Fruit fly (Drosophila melanogaster) whole organism, embryonic: ENCODE data around the gene CatB.

ENCODE experiments used
- ATbp ChIP-seq: fragments of 200-800 bp; sonication (Bioruptor generic); optimal IDR thresholded peaks from 2 replicates; lab custom pipeline; 2017; ENCODE audit warnings: missing biosample characterization, mild to moderate bottlenecking, missing genetic modification characterization, missing genetic modification reagents
- Atf6 ChIP-seq: fragments of 200-800 bp; sonication (Bioruptor generic); IDR thresholded peaks from 2 replicates; pipeline ENCODE4 v1.3.6; 2022; ENCODE audit warnings: missing biosample characterization, missing genetic modification characterization
- CG10543 ChIP-seq: fragments of 200-800 bp; sonication (Bioruptor generic); optimal IDR thresholded peaks from 3 replicates; lab custom pipeline; 2017; ENCODE audit warnings: missing biosample characterization, mild to moderate bottlenecking, missing genetic modification characterization, moderate library complexity
- CG12219 ChIP-seq: fragments of 200-800 bp; sonication (Bioruptor generic); optimal IDR thresholded peaks from 3 replicates; lab custom pipeline; 2018; ENCODE audit warnings: missing biosample characterization, mild to moderate bottlenecking, missing genetic modification characterization
- CG12236 ChIP-seq: fragments of 200-800 bp; sonication (Bioruptor generic); optimal IDR thresholded peaks from 2 replicates; lab custom pipeline; 2016; ENCODE audit warnings: missing biosample characterization, missing genetic modification characterization
- CG12391 ChIP-seq: fragments of 200-800 bp; sonication (Bioruptor generic); optimal IDR thresholded peaks from 3 replicates; lab custom pipeline; 2018; ENCODE audit warnings: missing biosample characterization, mild to moderate bottlenecking, missing genetic modification characterization, moderate library complexity
- CG12942 ChIP-seq: fragments of 200-800 bp; sonication (Bioruptor generic); optimal IDR thresholded peaks from 3 replicates; lab custom pipeline; 2016; ENCODE audit warnings: missing biosample characterization, missing genetic modification characterization
- CG15269 ChIP-seq: fragments of 200-800 bp; sonication (Bioruptor generic); optimal IDR thresholded peaks from 2 replicates; lab custom pipeline; 2018; ENCODE audit warnings: missing biosample characterization, mild to moderate bottlenecking, missing genetic modification characterization, moderate library complexity
- CG1603 ChIP-seq: fragments of 200-800 bp; sonication (Bioruptor generic); optimal IDR thresholded peaks from 2 replicates; lab custom pipeline; 2019; ENCODE audit warnings: missing biosample characterization, mild to moderate bottlenecking, missing genetic modification characterization, moderate library complexity
- CG17385 ChIP-seq: fragments of 200-800 bp; sonication (Bioruptor generic); optimal IDR thresholded peaks from 3 replicates; lab custom pipeline; 2018; ENCODE audit warnings: missing biosample characterization, mild to moderate bottlenecking, missing genetic modification characterization
- CG17802 ChIP-seq: fragments of 200-800 bp; sonication (Bioruptor generic); optimal IDR thresholded peaks from 2 replicates; lab custom pipeline; 2018; ENCODE audit warnings: missing biosample characterization, mild to moderate bottlenecking, missing genetic modification characterization, moderate library complexity
- CG6254 ChIP-seq: fragments of 200-800 bp; sonication (Bioruptor generic); optimal IDR thresholded peaks from 3 replicates; lab custom pipeline; 2017; ENCODE audit warnings: mild to moderate bottlenecking, missing biosample characterization, missing genetic modification reagents, missing genetic modification characterization
- CG6683 ChIP-seq: fragments of 200-800 bp; sonication (Bioruptor generic); optimal IDR thresholded peaks from 2 replicates; lab custom pipeline; 2017; ENCODE audit warnings: missing biosample characterization, mild to moderate bottlenecking, missing genetic modification characterization, missing genetic modification reagents
- CG7987 ChIP-seq: fragments of 200-800 bp; sonication (Bioruptor generic); optimal IDR thresholded peaks from 2 replicates; lab custom pipeline; 2018; ENCODE audit warnings: missing biosample characterization, mild to moderate bottlenecking, missing genetic modification characterization, moderate library complexity
- CG8388 ChIP-seq: fragments of 200-800 bp; sonication (Bioruptor generic); optimal IDR thresholded peaks from 2 replicates; lab custom pipeline; 2019; ENCODE audit warnings: missing biosample characterization, mild to moderate bottlenecking, missing genetic modification characterization, moderate library complexity
- CG9932 ChIP-seq: fragments of 200-800 bp; sonication (Bioruptor generic); IDR thresholded peaks from 2 replicates; pipeline ENCODE4 v1.3.6; 2022; ENCODE audit warnings: missing biosample characterization, missing genetic modification characterization
- CHES-1-like ChIP-seq: fragments of 200-800 bp; sonication (Bioruptor generic); optimal IDR thresholded peaks from 2 replicates; lab custom pipeline; 2016; ENCODE audit warnings: missing biosample characterization, missing genetic modification characterization
- CoRest ChIP-seq: fragments of 200-800 bp; sonication (Bioruptor generic); optimal IDR thresholded peaks from 3 replicates; lab custom pipeline; 2018; ENCODE audit warnings: missing biosample characterization, mild to moderate bottlenecking, missing genetic modification characterization, moderate library complexity
- E2f2 ChIP-seq: fragments of 200-800 bp; sonication (Bioruptor generic); IDR thresholded peaks from 2 replicates; pipeline ENCODE4 v1.3.6; 2022; ENCODE audit warnings: missing biosample characterization, missing genetic modification characterization
- Hey ChIP-seq: fragments of 200-800 bp; sonication (Bioruptor generic); optimal IDR thresholded peaks from 3 replicates; lab custom pipeline; 2018; ENCODE audit warnings: missing biosample characterization, mild to moderate bottlenecking, missing genetic modification characterization
- HmgD ChIP-seq: fragments of 200-800 bp; sonication (Bioruptor generic); optimal IDR thresholded peaks from 3 replicates; lab custom pipeline; 2016; ENCODE audit warnings: missing biosample characterization, missing genetic modification characterization
- Nf-YA ChIP-seq: fragments of 200-800 bp; sonication (Bioruptor generic); IDR thresholded peaks from 2 replicates; pipeline ENCODE4 v1.3.6; 2022; ENCODE audit warnings: missing biosample characterization, missing genetic modification characterization
- Oli ChIP-seq: fragments of 200-800 bp; sonication (Bioruptor generic); optimal IDR thresholded peaks from 2 replicates; lab custom pipeline; 2018; ENCODE audit warnings: missing biosample characterization, mild to moderate bottlenecking, missing genetic modification characterization, moderate library complexity
- PHDP ChIP-seq: fragments of 200-800 bp; sonication (Bioruptor generic); optimal IDR thresholded peaks from 3 replicates; lab custom pipeline; 2018; ENCODE audit warnings: missing biosample characterization, mild to moderate bottlenecking, missing genetic modification characterization, moderate library complexity
- Sox100B ChIP-seq: fragments of 200-800 bp; sonication (Bioruptor generic); optimal IDR thresholded peaks from 3 replicates; lab custom pipeline; 2018; ENCODE audit warnings: missing biosample characterization, mild to moderate bottlenecking, missing genetic modification characterization
- Sry-β ChIP-seq: fragments of 200-800 bp; sonication (Bioruptor generic); optimal IDR thresholded peaks from 2 replicates; lab custom pipeline; 2018; ENCODE audit warnings: missing biosample characterization, mild to moderate bottlenecking, missing genetic modification characterization, moderate library complexity
- Usf ChIP-seq: fragments of 200-800 bp; sonication (Bioruptor generic); optimal IDR thresholded peaks from 2 replicates; lab custom pipeline; 2017; ENCODE audit warnings: missing genotype, missing biosample characterization, missing genetic modification characterization
- Vsx1 ChIP-seq: fragments of 200-800 bp; sonication (Bioruptor generic); optimal IDR thresholded peaks from 2 replicates; lab custom pipeline; 2017; ENCODE audit warnings: missing biosample characterization, mild to moderate bottlenecking, missing genetic modification characterization, missing genetic modification reagents
- YL-1 ChIP-seq: fragments of 200-800 bp; sonication (Bioruptor generic); optimal IDR thresholded peaks from 3 replicates; lab custom pipeline; 2017; ENCODE audit warnings: missing biosample characterization, mild to moderate bottlenecking, missing genetic modification characterization
- ac ChIP-seq: fragments of 200-800 bp; sonication (Bioruptor generic); optimal IDR thresholded peaks from 3 replicates; lab custom pipeline; 2017; ENCODE audit warnings: missing biosample characterization, mild to moderate bottlenecking, missing genetic modification characterization
- caup ChIP-seq: fragments of 200-800 bp; sonication (Bioruptor generic); optimal IDR thresholded peaks from 3 replicates; lab custom pipeline; 2017; ENCODE audit warnings: missing biosample characterization, mild to moderate bottlenecking, missing genetic modification characterization, moderate library complexity; ENCODE audit not compliant: severe bottlenecking
- ci ChIP-seq: fragments of 200-800 bp; sonication (Bioruptor generic); IDR thresholded peaks from 3 replicates; pipeline ENCODE4 v1.3.6; 2022; ENCODE audit warnings: missing biosample characterization, missing genetic modification characterization
- cwo ChIP-seq: fragments of 200-800 bp; sonication (Bioruptor generic); optimal IDR thresholded peaks from 3 replicates; lab custom pipeline; 2017; ENCODE audit warnings: missing biosample characterization, missing genetic modification characterization, mild to moderate bottlenecking, moderate library complexity, missing genetic modification reagents
- disco-r ChIP-seq: fragments of 200-800 bp; sonication (Bioruptor generic); optimal IDR thresholded peaks from 2 replicates; lab custom pipeline; 2016; ENCODE audit warnings: missing biosample characterization, missing genetic modification characterization
- dpn ChIP-seq, 2 experiments: fragments of 200-800 bp; sonication (Bioruptor generic); optimal IDR thresholded peaks; 3 replicates each; lab custom pipeline; 2016; ENCODE audit warnings: missing biosample characterization in 2 of 2, missing genetic modification characterization in 2 of 2
- dysf ChIP-seq: fragments of 200-800 bp; sonication (Bioruptor generic); IDR thresholded peaks from 3 replicates; pipeline ENCODE4 v1.3.6; 2022; ENCODE audit warnings: missing biosample characterization, missing genetic modification characterization
- ftz-f1 ChIP-seq: fragments of 200-800 bp; sonication (Bioruptor generic); optimal IDR thresholded peaks from 2 replicates; lab custom pipeline; 2016; ENCODE audit warnings: missing biosample characterization, missing genetic modification characterization
- gem ChIP-seq: fragments of 200-800 bp; sonication (Bioruptor generic); optimal IDR thresholded peaks from 2 replicates; lab custom pipeline; 2019; ENCODE audit warnings: missing biosample characterization, mild to moderate bottlenecking, missing genetic modification characterization, moderate library complexity
- gsb-n ChIP-seq: fragments of 200-800 bp; sonication (Bioruptor generic); optimal IDR thresholded peaks from 3 replicates; lab custom pipeline; 2018; ENCODE audit warnings: missing biosample characterization, mild to moderate bottlenecking, missing genetic modification characterization
- kah ChIP-seq: fragments of 200-800 bp; sonication (Bioruptor generic); optimal IDR thresholded peaks from 2 replicates; lab custom pipeline; 2018; ENCODE audit warnings: missing biosample characterization, mild to moderate bottlenecking, missing genetic modification characterization
- oc ChIP-seq: fragments of 200-800 bp; sonication (Bioruptor generic); optimal IDR thresholded peaks from 2 replicates; lab custom pipeline; 2018; ENCODE audit warnings: missing biosample characterization, mild to moderate bottlenecking, missing genetic modification characterization, moderate library complexity
- org-1 ChIP-seq: fragments of 200-800 bp; sonication (Bioruptor generic); optimal IDR thresholded peaks from 2 replicates; lab custom pipeline; 2017; ENCODE audit warnings: missing biosample characterization, missing genetic modification characterization
- otp ChIP-seq: fragments of 200-800 bp; sonication (Bioruptor generic); IDR thresholded peaks from 3 replicates; pipeline ENCODE4, ENCODE4 v1.3.6; 2022; ENCODE audit warnings: missing biosample characterization, missing genetic modification characterization
- schlank ChIP-seq: fragments of 200-800 bp; sonication (Bioruptor generic); optimal IDR thresholded peaks from 2 replicates; lab custom pipeline; 2018; ENCODE audit warnings: missing biosample characterization, mild to moderate bottlenecking, missing genetic modification characterization
- sob ChIP-seq: fragments of 200-800 bp; sonication (Bioruptor generic); IDR thresholded peaks from 2 replicates; pipeline ENCODE4 v1.3.6; 2022; ENCODE audit warnings: missing biosample characterization, missing genetic modification characterization
- tap ChIP-seq: fragments of 200-800 bp; optimal IDR thresholded peaks from 3 replicates; lab custom pipeline; 2019; ENCODE audit warnings: missing biosample characterization, mild to moderate bottlenecking, missing genetic modification characterization, moderate library complexity
- vfl ChIP-seq: fragments of 200-800 bp; sonication (Bioruptor generic); optimal IDR thresholded peaks from 2 replicates; lab custom pipeline; 2016; ENCODE audit warnings: missing biosample characterization, missing genetic modification characterization
- z ChIP-seq: fragments of 200-800 bp; sonication (Bioruptor generic); IDR thresholded peaks from 3 replicates; pipeline ENCODE4 v1.3.6; 2022; ENCODE audit warnings: missing biosample characterization, missing genetic modification characterization
- zf30C ChIP-seq: fragments of 200-800 bp; sonication (Bioruptor generic); optimal IDR thresholded peaks from 3 replicates; lab custom pipeline; 2018; ENCODE audit warnings: missing biosample characterization, mild to moderate bottlenecking, missing genetic modification characterization

Gene CatB

dm6 chr2L:8699895-8700314 lies 5.5 kb upstream of the CatB start (continued):
- TF ChIP-seq sob (GFP tag; lab: Robert Waterston, UW) (peak; percentile 39; the same call in 1 of the 2 replicates), dysf (GFP tag; lab: Robert Waterston, UW) (no peak; the same call in 2 of the 3 replicates), CG12236 (GFP tag; lab: Kevin White, UChicago) (no peak), otp (GFP tag; lab: Robert Waterston, UW) (0 out of 3 replicates have a peak, but pooled peaks have one; percentile 13), CG12391 (tag; lab: Kevin White, UChicago) (peak; percentile 27), gsb-n (tag; lab: Kevin White, UChicago) (peak; percentile 72), tap (tag; lab: Kevin White, UChicago) (peak; percentile 67), caup (GFP tag; lab: Kevin White, UChicago) (peak; percentile 55), kah (GFP tag; lab: Kevin White, UChicago) (peak; percentile 18), CG17385 (peak; percentile 65), YL-1 (GFP tag; lab: Kevin White, UChicago) (peak; percentile 43), dpn (GFP tag; optimal IDR thresholded peaks at IDR 0.05; lab: Kevin White, UChicago) (peak in 1 of 2 experiments; percentile 10), CG12219 (GFP tag; lab: Kevin White, UChicago) (peak; percentile 34), zf30C (GFP tag; lab: Kevin White, UChicago) (no peak), Atf6 (peak; percentile 51; the same call in 1 of the 2 replicates), CG8388 (GFP tag; lab: Kevin White, UChicago) (peak; percentile 40), CG15269 (peak; percentile 58), CHES-1-like (GFP tag; lab: Kevin White, UChicago) (no peak), Vsx1 (peak; percentile 72), ftz-f1 (GFP tag; lab: Kevin White, UChicago) (peak; percentile 21), oc (tag; lab: Kevin White, UChicago) (peak; percentile 34), org-1 (GFP tag; lab: Kevin White, UChicago) (peak; percentile 32), Sox100B (peak; percentile 37), CoRest (tag; lab: Kevin White, UChicago) (peak; percentile 13), CG6683 (GFP tag; lab: Kevin White, UChicago) (peak; percentile 16), CG12942 (GFP tag; lab: Kevin White, UChicago) (no peak), z (no peak), HmgD (GFP tag; lab: Kevin White, UChicago) (no peak), PHDP (tag; lab: Kevin White, UChicago) (peak; percentile 71), disco-r (GFP tag; lab: Kevin White, UChicago) (no peak), CG9932 (GFP tag; lab: Robert Waterston, UW) (0 out of 2 replicates have a peak, but pooled peaks have one; percentile 14), CG6254 (GFP tag; lab: Kevin White, UChicago) (peak; percentile 51), CG1603 (peak; percentile 52), ci (GFP tag; lab: Robert Waterston, UW) (peak; percentile 79), Usf (GFP tag; lab: Kevin White, UChicago) (no peak), CG17802 (tag; lab: Kevin White, UChicago) (no peak), gem (peak; percentile 58), E2f2 (peak; percentile 18; the same call in 1 of the 2 replicates), CG7987 (peak; percentile 66), Nf-YA (no peak; the same call in 1 of the 2 replicates), CG10543 (GFP tag; lab: Kevin White, UChicago) (peak; percentile 94), cwo (GFP tag; lab: Kevin White, UChicago) (peak; percentile 52), Oli (no peak), Hey (peak; percentile 74), ATbp (GFP tag; lab: Kevin White, UChicago) (peak; percentile 85), ac (no peak), Sry-β (GFP tag; lab: Kevin White, UChicago) (peak; percentile 10), vfl (no peak), schlank (tag; lab: Kevin White, UChicago) (peak; percentile 55)
